Worm (Caenorhabditis elegans): ENCODE results near the gene athp-1.

Gene athp-1

ce11 chrIII:10906325-10906724 is 24.8 kb downstream of the athp-1 start (continued):
- TF ChIP-seq hlh-30 (tag; optimal IDR thresholded peaks at IDR 0.05; ENCODE audit: insufficient read depth) (no peak), ref-2 (tag; optimal IDR thresholded peaks at IDR 0.05) (no peak)

- no peak for TF ChIP-seq ceh-19 (GFP tag; optimal IDR thresholded peaks at IDR 0.05)
- TF ChIP-seq unc-3 (GFP tag; conservative IDR thresholded peaks at IDR 0.05), result no peak
- no peak for TF ChIP-seq unc-3 (tag; optimal IDR thresholded peaks at IDR 0.05)
- TF ChIP-seq ttx-3 (tag; optimal IDR thresholded peaks at IDR 0.05), result no peak
- no peak for TF ChIP-seq hlh-13 (GFP tag; optimal IDR thresholded peaks at IDR 0.05)
- TF ChIP-seq Y22D7AL.16 (tag; optimal IDR thresholded peaks at IDR 0.05), result no peak
- no peak for TF ChIP-seq ceh-2 (tag; optimal IDR thresholded peaks at IDR 0.05)
- TF ChIP-seq lim-6 (tag; optimal IDR thresholded peaks at IDR 0.05), result no peak
- no peak for TF ChIP-seq ceh-14 (tag; optimal IDR thresholded peaks at IDR 0.05)
- TF ChIP-seq hlh-8 (tag; optimal IDR thresholded peaks at IDR 0.05), result no peak
- TF ChIP-seq ceh-6 (GFP tag; optimal IDR thresholded peaks at IDR 0.05), result no peak
These were observed 26.2 kb downstream of the athp-1 start for ce11 chrIII:10907678-10908217.

ce11 chrIII:10908543-10908942 is 27.0 kb downstream of the athp-1 start:
- TF ChIP-seq eyg-1 (tag; optimal IDR thresholded peaks at IDR 0.05), result no peak
- no peak for TF ChIP-seq K02D7.2 (tag; optimal IDR thresholded peaks at IDR 0.05)
- no peak for TF ChIP-seq ets-4 (tag; optimal IDR thresholded peaks at IDR 0.05)
- no peak for TF ChIP-seq C38D4.7 (GFP tag; optimal IDR thresholded peaks at IDR 0.05)
- no peak for TF ChIP-seq hlh-30 (tag; optimal IDR thresholded peaks at IDR 0.05; ENCODE audit: insufficient read depth)
- no peak for TF ChIP-seq elt-4 (tag; optimal IDR thresholded peaks at IDR 0.05)
- no peak for TF ChIP-seq Y22D7AL.16 (tag; optimal IDR thresholded peaks at IDR 0.05)
- TF ChIP-seq dve-1 (tag; optimal IDR thresholded peaks at IDR 0.05), result no peak
- no peak for TF ChIP-seq ztf-16 (tag; optimal IDR thresholded peaks at IDR 0.05)
- no peak for TF ChIP-seq T23F11.4 (GFP tag; optimal IDR thresholded peaks at IDR 0.05)
- no peak for TF ChIP-seq hlh-13 (GFP tag; optimal IDR thresholded peaks at IDR 0.05)
- no peak for TF ChIP-seq che-1 (tag; optimal IDR thresholded peaks at IDR 0.05)
- TF ChIP-seq sdc-2 (tag; optimal IDR thresholded peaks at IDR 0.05), result no peak
- no peak for TF ChIP-seq syd-9 (tag; optimal IDR thresholded peaks at IDR 0.05)
- no peak for TF ChIP-seq unc-55 (GFP tag; optimal IDR thresholded peaks at IDR 0.05)
- no peak for TF ChIP-seq nhr-11 (tag; optimal IDR thresholded peaks at IDR 0.05)
- TF ChIP-seq gmeb-2 (tag; optimal IDR thresholded peaks at IDR 0.05), result no peak

- TF ChIP-seq ceh-18 (tag; optimal IDR thresholded peaks at IDR 0.05), result no peak
- no peak for TF ChIP-seq tbx-2 (tag; optimal IDR thresholded peaks at IDR 0.05)
- no peak for TF ChIP-seq ceh-48 (tag; optimal IDR thresholded peaks at IDR 0.05)
- TF ChIP-seq ref-2 (tag; optimal IDR thresholded peaks at IDR 0.05), result no peak
- TF ChIP-seq odd-2 (tag; optimal IDR thresholded peaks at IDR 0.05), result no peak
- no peak for TF ChIP-seq dve-1 (tag; optimal IDR thresholded peaks at IDR 0.05)
- TF ChIP-seq K02D7.2 (tag; optimal IDR thresholded peaks at IDR 0.05), result no peak
- no peak for TF ChIP-seq ceh-14 (tag; optimal IDR thresholded peaks at IDR 0.05)
- no peak for TF ChIP-seq ceh-22 (tag; optimal IDR thresholded peaks at IDR 0.05)
- no peak for TF ChIP-seq ceh-34 (tag; optimal IDR thresholded peaks at IDR 0.05)
- no peak for TF ChIP-seq pha-2 (tag; optimal IDR thresholded peaks at IDR 0.05)
- no peak for TF ChIP-seq nhr-232 (tag; optimal IDR thresholded peaks at IDR 0.05)
- TF ChIP-seq ama-1 (optimal IDR thresholded peaks at IDR 0.05), result no peak
- no peak for TF ChIP-seq pqm-1 (tag; optimal IDR thresholded peaks at IDR 0.05)
These were observed 27.6 kb downstream of the athp-1 start for ce11 chrIII:10909166-10909565.

ce11 chrIII:10911160-10911559 is 29.6 kb downstream of the athp-1 start, which contains the start of gene cut-6:
cut-6 (plus strand) TSS chrIII:10911460.
- TF ChIP-seq ama-1 (optimal IDR thresholded peaks at IDR 0.05) (no peak), pros-1 (tag; optimal IDR thresholded peaks at IDR 0.05) (no peak), ref-2 (tag; optimal IDR thresholded peaks at IDR 0.05) (no peak), pha-4 (tag; optimal IDR thresholded peaks at IDR 0.05) (no peak), odd-2 (tag; optimal IDR thresholded peaks at IDR 0.05) (no peak), sox-2 (GFP tag; IDR thresholded peaks at IDR 0.05) (no peak), K09A11.1 (tag; optimal IDR thresholded peaks at IDR 0.05; ENCODE audit: insufficient read depth) (no peak), ceh-30 (tag; optimal IDR thresholded peaks at IDR 0.05) (no peak), pag-3 (tag; optimal IDR thresholded peaks at IDR 0.05; ENCODE audit: borderline replicate concordance) (no peak), pax-1 (tag; optimal IDR thresholded peaks at IDR 0.05) (no peak), ceh-48 (tag; optimal IDR thresholded peaks at IDR 0.05) (no peak), che-1 (tag; optimal IDR thresholded peaks at IDR 0.05) (no peak), hlh-30 (tag; optimal IDR thresholded peaks at IDR 0.05; ENCODE audit: insufficient read depth) (no peak), ceh-9 (tag; optimal IDR thresholded peaks at IDR 0.05) (no peak), unc-42 (tag; optimal IDR thresholded peaks at IDR 0.05) (no peak), eyg-1 (tag; optimal IDR thresholded peaks at IDR 0.05) (no peak), ztf-16 (tag; optimal IDR thresholded peaks at IDR 0.05) (no peak)
